Worm (Caenorhabditis elegans): ENCODE data around the gene spp-22.

Gene spp-22

ce11 chrX:7233127-7234073 lies 21.9 kb downstream of the spp-22 start:
- TF ChIP-seq nhr-76 (tag; optimal IDR thresholded peaks at IDR 0.05) (no peak), ces-1 (GFP tag; optimal IDR thresholded peaks at IDR 0.05) (peak; percentile 35)

- TF ChIP-seq unc-120 (tag; optimal IDR thresholded peaks at IDR 0.05; ENCODE audit: poor library complexity, severe bottlenecking) (no peak), lin-32 (GFP tag; optimal IDR thresholded peaks at IDR 0.05) (no peak), nhr-76 (tag; optimal IDR thresholded peaks at IDR 0.05) (no peak), mls-2 (tag; optimal IDR thresholded peaks at IDR 0.05) (no peak), unc-39 (tag; optimal IDR thresholded peaks at IDR 0.05) (no peak), M03D4.4 (tag; optimal IDR thresholded peaks at IDR 0.05) (no peak), nhr-12 (tag; optimal IDR thresholded peaks at IDR 0.05) (no peak), unc-62 (GFP tag; optimal IDR thresholded peaks at IDR 0.05) (no peak), hlh-1 (tag; optimal IDR thresholded peaks at IDR 0.05) (no peak), zip-8 (tag; optimal IDR thresholded peaks at IDR 0.05) (no peak), tbx-8 (GFP tag; optimal IDR thresholded peaks at IDR 0.05) (no peak), mep-1 (tag; optimal IDR thresholded peaks at IDR 0.05) (no peak), ceh-43 (GFP tag; optimal IDR thresholded peaks at IDR 0.05) (no peak), pha-4 (tag; optimal IDR thresholded peaks at IDR 0.05) (no peak), sem-2 (GFP tag; optimal IDR thresholded peaks at IDR 0.05) (no peak)
Observed at ce11 chrX:7234074-7234453, 22.6 kb downstream of the spp-22 start.

ce11 chrX:7234723-7235203 lies 23.3 kb downstream of the spp-22 start:
- TF ChIP-seq pha-4 (tag; optimal IDR thresholded peaks at IDR 0.05) (no peak), ceh-83 (GFP tag; optimal IDR thresholded peaks at IDR 0.05) (no peak), hlh-1 (tag; optimal IDR thresholded peaks at IDR 0.05) (peak; percentile 27), mab-5 (tag; optimal IDR thresholded peaks at IDR 0.05) (no peak), lin-32 (GFP tag; optimal IDR thresholded peaks at IDR 0.05) (no peak), ces-1 (GFP tag; optimal IDR thresholded peaks at IDR 0.05) (peak; percentile 81), unc-120 (tag; optimal IDR thresholded peaks at IDR 0.05; ENCODE audit: poor library complexity, severe bottlenecking) (peak; percentile 78), unc-62 (GFP tag; optimal IDR thresholded peaks at IDR 0.05) (no peak), drap-1 (GFP tag; optimal IDR thresholded peaks at IDR 0.05) (no peak), ceh-39 (tag; optimal IDR thresholded peaks at IDR 0.05) (no peak), snpc-4 (tag; optimal IDR thresholded peaks at IDR 0.05) (no peak), elt-3 (tag; optimal IDR thresholded peaks at IDR 0.05) (no peak), elt-1 (tag; optimal IDR thresholded peaks at IDR 0.05; ENCODE audit: borderline replicate concordance, insufficient read depth) (no peak), mep-1 (tag; optimal IDR thresholded peaks at IDR 0.05) (peak; percentile 13), lin-13 (tag; optimal IDR thresholded peaks at IDR 0.05) (no peak), ztf-11 (tag; optimal IDR thresholded peaks at IDR 0.05) (no peak), nhr-2 (tag; optimal IDR thresholded peaks at IDR 0.05) (no peak), unc-39 (tag; optimal IDR thresholded peaks at IDR 0.05) (peak; percentile 45), lsy-2 (tag; optimal IDR thresholded peaks at IDR 0.05) (no peak), ham-2 (GFP tag; optimal IDR thresholded peaks at IDR 0.05) (no peak), nhr-76 (tag; optimal IDR thresholded peaks at IDR 0.05) (no peak)

- TF ChIP-seq M03D4.4 (tag; optimal IDR thresholded peaks at IDR 0.05) (no peak), unc-120 (tag; optimal IDR thresholded peaks at IDR 0.05; ENCODE audit: poor library complexity, severe bottlenecking) (peak; percentile 87), ceh-43 (GFP tag; optimal IDR thresholded peaks at IDR 0.05) (no peak), lin-32 (GFP tag; optimal IDR thresholded peaks at IDR 0.05) (peak; percentile 24), cnd-1 (tag; optimal IDR thresholded peaks at IDR 0.05) (peak; percentile 90), unc-62 (GFP tag; optimal IDR thresholded peaks at IDR 0.05) (peak; percentile 50), hlh-1 (tag; optimal IDR thresholded peaks at IDR 0.05) (peak; percentile 93), lin-13 (tag; optimal IDR thresholded peaks at IDR 0.05) (no peak)
Observed at ce11 chrX:7236717-7237116, 25.2 kb downstream of the spp-22 start.

ce11 chrX:7238562-7238961 lies 27.1 kb downstream of the spp-22 start, which contains the start of gene F46H5.3:
F46H5.3 (minus strand) TSS chrX:7238662.
- TF ChIP-seq lin-32 (GFP tag; optimal IDR thresholded peaks at IDR 0.05) (no peak), sptf-1 (tag; optimal IDR thresholded peaks at IDR 0.05) (no peak), zip-8 (tag; optimal IDR thresholded peaks at IDR 0.05) (no peak), nhr-2 (tag; optimal IDR thresholded peaks at IDR 0.05) (no peak), nhr-76 (tag; optimal IDR thresholded peaks at IDR 0.05) (no peak), drap-1 (GFP tag; optimal IDR thresholded peaks at IDR 0.05) (no peak), flh-1 (GFP tag; optimal IDR thresholded peaks at IDR 0.05) (no peak), elt-1 (tag; optimal IDR thresholded peaks at IDR 0.05; ENCODE audit: borderline replicate concordance, insufficient read depth) (no peak), sem-2 (GFP tag; optimal IDR thresholded peaks at IDR 0.05) (no peak), mab-5 (tag; optimal IDR thresholded peaks at IDR 0.05) (no peak), ztf-11 (tag; optimal IDR thresholded peaks at IDR 0.05) (no peak), ces-1 (GFP tag; optimal IDR thresholded peaks at IDR 0.05) (no peak), mls-2 (tag; optimal IDR thresholded peaks at IDR 0.05) (no peak), bed-3 (GFP tag; optimal IDR thresholded peaks at IDR 0.05) (no peak), ceh-43 (GFP tag; optimal IDR thresholded peaks at IDR 0.05) (no peak)

Measured in whole organism, mixed stage, embryonic.